Fruit fly (Drosophila melanogaster) whole organism, embryonic: Measurements from ENCODE around the gene Kat60.

ENCODE experiments used
- Ada2b ChIP-seq: fragments of 200-800 bp; sonication (Bioruptor generic); IDR thresholded peaks from 2 replicates; pipeline ENCODE4 v1.3.6; 2022; ENCODE audit warnings: missing biosample characterization, missing genetic modification characterization
- CG10543 ChIP-seq: fragments of 200-800 bp; sonication (Bioruptor generic); optimal IDR thresholded peaks from 3 replicates; lab custom pipeline; 2017; ENCODE audit warnings: missing biosample characterization, mild to moderate bottlenecking, missing genetic modification characterization, moderate library complexity
- CG10654 ChIP-seq: fragments of 200-800 bp; sonication (Bioruptor generic); optimal IDR thresholded peaks from 2 replicates; lab custom pipeline; 2016; ENCODE audit warnings: missing biosample characterization, missing genetic modification characterization
- CG12299 ChIP-seq: fragments of 200-800 bp; sonication (Bioruptor generic); optimal IDR thresholded peaks from 2 replicates; lab custom pipeline; 2018; ENCODE audit warnings: missing biosample characterization, mild to moderate bottlenecking, missing genetic modification characterization
- CG1233 ChIP-seq: fragments of 200-800 bp; sonication (Bioruptor generic); optimal IDR thresholded peaks from 4 replicates; lab custom pipeline; 2018; ENCODE audit warnings: missing biosample characterization, mild to moderate bottlenecking, missing genetic modification characterization
- CG12744 ChIP-seq: fragments of 200-800 bp; sonication (Bioruptor generic); optimal IDR thresholded peaks from 2 replicates; lab custom pipeline; 2016; ENCODE audit warnings: missing biosample characterization, missing genetic modification characterization
- CG3065 ChIP-seq: fragments of 200-800 bp; sonication (Bioruptor generic); optimal IDR thresholded peaks from 2 replicates; lab custom pipeline; 2016; ENCODE audit warnings: missing biosample characterization, missing genetic modification characterization
- CG31388 ChIP-seq: fragments of 200-800 bp; sonication (Bioruptor generic); optimal IDR thresholded peaks from 2 replicates; lab custom pipeline; 2016; ENCODE audit warnings: missing biosample characterization, missing genetic modification characterization
- CG4360 ChIP-seq: fragments of 200-800 bp; sonication (Bioruptor generic); IDR thresholded peaks from 2 replicates; pipeline ENCODE4 v1.3.6; 2022; ENCODE audit warnings: missing biosample characterization, missing genetic modification characterization
- CG6813 ChIP-seq: fragments of 200-800 bp; sonication (Bioruptor generic); optimal IDR thresholded peaks from 2 replicates; lab custom pipeline; 2017; ENCODE audit warnings: missing biosample characterization, missing genetic modification characterization, mild to moderate bottlenecking, moderate library complexity, missing genetic modification reagents
- CG7372 ChIP-seq: fragments of 200-800 bp; sonication (Bioruptor generic); IDR thresholded peaks from 2 replicates; pipeline ENCODE4 v1.3.6; 2022; ENCODE audit warnings: missing biosample characterization, missing genetic modification characterization
- CG8281 ChIP-seq: fragments of 200-800 bp; sonication (Bioruptor generic); optimal IDR thresholded peaks from 2 replicates; lab custom pipeline; 2018; ENCODE audit warnings: missing biosample characterization, mild to moderate bottlenecking, missing genetic modification characterization, moderate library complexity
- CG8290 ChIP-seq, 3 experiments: fragments of 200-800 bp; sonication (Bioruptor generic); optimal IDR thresholded peaks; 2 replicates each; lab custom pipeline; 2016 to 2019; ENCODE audit warnings: missing biosample characterization in 3 of 3, missing genetic modification characterization in 3 of 3, mild to moderate bottlenecking in 2 of 3, moderate library complexity in 1 of 3
- CG9932 ChIP-seq: fragments of 200-800 bp; sonication (Bioruptor generic); IDR thresholded peaks from 2 replicates; pipeline ENCODE4 v1.3.6; 2022; ENCODE audit warnings: missing biosample characterization, missing genetic modification characterization
- CkIIα-i1 ChIP-seq: fragments of 200-800 bp; sonication (Bioruptor generic); IDR thresholded peaks from 2 replicates; pipeline ENCODE4 v1.3.6; 2022; ENCODE audit warnings: missing biosample characterization, missing genetic modification characterization
- Dll ChIP-seq: fragments of 200-800 bp; sonication (Bioruptor generic); IDR thresholded peaks from 4 replicates; pipeline ENCODE4 v1.3.6; 2022; ENCODE audit warnings: missing biosample characterization, missing genetic modification characterization; ENCODE audit not compliant: partially characterized antibody
- Dp ChIP-seq: fragments of 200-800 bp; sonication (Bioruptor generic); optimal IDR thresholded peaks from 2 replicates; lab custom pipeline; 2018; ENCODE audit warnings: missing biosample characterization, mild to moderate bottlenecking, missing genetic modification characterization, moderate library complexity
- H2.0 ChIP-seq: fragments of 200-800 bp; sonication (Bioruptor generic); IDR thresholded peaks from 2 replicates; pipeline ENCODE4 v1.3.6; 2022; ENCODE audit warnings: missing biosample characterization, missing genetic modification characterization
- Hmx ChIP-seq: fragments of 200-800 bp; sonication (Bioruptor generic); optimal IDR thresholded peaks from 2 replicates; lab custom pipeline; 2016; ENCODE audit warnings: missing biosample characterization, missing genetic modification characterization
- Hr78 ChIP-seq, 2 experiments: fragments of 200-800 bp in 1 of 2; fragments of >200 bp in 1 of 2; sonication (Bioruptor generic) in 1 of 2; optimal IDR thresholded peaks; 2 replicates each; lab custom pipeline; 2017 to 2019; ENCODE audit warnings: missing biosample characterization in 2 of 2, missing genetic modification characterization in 2 of 2, mild to moderate bottlenecking in 1 of 2, moderate library complexity in 1 of 2
- Lim3 ChIP-seq: fragments of 200-800 bp; sonication (Bioruptor generic); IDR thresholded peaks from 2 replicates; pipeline ENCODE4 v1.3.6; 2022; ENCODE audit warnings: missing biosample characterization, missing genetic modification characterization
- Mad ChIP-seq: fragments of 200-800 bp; sonication (Bioruptor generic); optimal IDR thresholded peaks from 2 replicates; lab custom pipeline; 2016; ENCODE audit warnings: missing biosample characterization, missing genetic modification characterization
- Rx ChIP-seq: fragments of 200-800 bp; sonication (Bioruptor generic); IDR thresholded peaks from 2 replicates; pipeline ENCODE4 v1.3.6; 2022; ENCODE audit warnings: missing biosample characterization, missing genetic modification characterization
- Scr ChIP-seq: fragments of 200-800 bp; sonication (Bioruptor generic); IDR thresholded peaks from 2 replicates; pipeline ENCODE4 v1.3.6; 2022; ENCODE audit warnings: missing biosample characterization, missing genetic modification characterization; ENCODE audit not compliant: partially characterized antibody
- Side ChIP-seq: fragments of 200-800 bp; sonication (Bioruptor generic); optimal IDR thresholded peaks from 2 replicates; lab custom pipeline; 2016; ENCODE audit warnings: missing biosample characterization, missing genetic modification characterization
- Vsx1 ChIP-seq: fragments of 200-800 bp; sonication (Bioruptor generic); optimal IDR thresholded peaks from 2 replicates; lab custom pipeline; 2017; ENCODE audit warnings: missing biosample characterization, mild to moderate bottlenecking, missing genetic modification characterization, missing genetic modification reagents
- ac ChIP-seq: fragments of 200-800 bp; sonication (Bioruptor generic); optimal IDR thresholded peaks from 3 replicates; lab custom pipeline; 2017; ENCODE audit warnings: missing biosample characterization, mild to moderate bottlenecking, missing genetic modification characterization
- al ChIP-seq: fragments of 200-800 bp; sonication (Bioruptor generic); IDR thresholded peaks from 2 replicates; pipeline ENCODE4 v1.3.6; 2022; ENCODE audit warnings: missing biosample characterization, missing genetic modification characterization
- ara ChIP-seq: fragments of 200-800 bp; sonication (Bioruptor generic); IDR thresholded peaks from 2 replicates; pipeline ENCODE4 v1.3.6; 2022; ENCODE audit warnings: missing biosample characterization, missing genetic modification characterization
- az2 ChIP-seq: fragments of 200-800 bp; sonication (Bioruptor generic); optimal IDR thresholded peaks from 3 replicates; lab custom pipeline; 2016; ENCODE audit warnings: missing biosample characterization, missing genetic modification characterization
- bigmax ChIP-seq: fragments of 200-800 bp; sonication (Bioruptor generic); optimal IDR thresholded peaks from 2 replicates; lab custom pipeline; 2018; ENCODE audit warnings: missing biosample characterization, mild to moderate bottlenecking, missing genetic modification characterization
- chif ChIP-seq, 2 experiments: fragments of 200-800 bp; sonication (Bioruptor generic); optimal IDR thresholded peaks; 3 replicates each; lab custom pipeline; 2016; ENCODE audit warnings: missing biosample characterization in 2 of 2, missing genetic modification characterization in 2 of 2
- chinmo ChIP-seq: fragments of 200-800 bp; sonication (Bioruptor generic); IDR thresholded peaks from 4 replicates; pipeline ENCODE4 v1.3.6; 2022; ENCODE audit warnings: missing biosample characterization, missing genetic modification characterization; ENCODE audit not compliant: partially characterized antibody
- exex ChIP-seq: fragments of 200-800 bp; sonication (Bioruptor generic); optimal IDR thresholded peaks from 4 replicates; lab custom pipeline; 2018; ENCODE audit warnings: missing biosample characterization, mild to moderate bottlenecking, missing genetic modification characterization, moderate library complexity
- fu2 ChIP-seq: fragments of 200-800 bp; sonication (Bioruptor generic); optimal IDR thresholded peaks from 2 replicates; lab custom pipeline; 2016; ENCODE audit warnings: missing biosample characterization, missing genetic modification characterization
- gcm ChIP-seq: fragments of 200-800 bp; sonication (Bioruptor generic); optimal IDR thresholded peaks from 2 replicates; lab custom pipeline; 2019; ENCODE audit warnings: missing biosample characterization, mild to moderate bottlenecking, missing genetic modification characterization, moderate library complexity
- gfzf ChIP-seq: fragments of 200-800 bp; sonication (Bioruptor generic); optimal IDR thresholded peaks from 2 replicates; lab custom pipeline; 2016; ENCODE audit warnings: missing biosample characterization, mild to moderate bottlenecking, missing genetic modification characterization, moderate library complexity
- gt ChIP-seq: fragments of 200-800 bp; sonication (Bioruptor generic); IDR thresholded peaks from 2 replicates; pipeline ENCODE4 v1.3.6; 2022; ENCODE audit warnings: missing biosample characterization, missing genetic modification characterization
- ham ChIP-seq: fragments of 200-800 bp; sonication (Bioruptor generic); IDR thresholded peaks from 2 replicates; pipeline ENCODE4 v1.3.6; 2022; ENCODE audit warnings: missing biosample characterization, missing genetic modification characterization
- jumu ChIP-seq: fragments of 200-800 bp; sonication (Bioruptor generic); optimal IDR thresholded peaks from 3 replicates; lab custom pipeline; 2016; ENCODE audit warnings: missing biosample characterization, missing genetic modification characterization
- kay ChIP-seq: fragments of 200-800 bp; sonication (Bioruptor generic); optimal IDR thresholded peaks from 2 replicates; lab custom pipeline; 2016; ENCODE audit warnings: missing biosample characterization, missing genetic modification characterization
- ken ChIP-seq: fragments of 200-800 bp; sonication (Bioruptor generic); IDR thresholded peaks from 3 replicates; pipeline ENCODE4 v1.3.6; 2022; ENCODE audit warnings: missing biosample characterization, missing genetic modification characterization
- kni ChIP-seq: fragments of 200-800 bp; sonication (Bioruptor generic); optimal IDR thresholded peaks from 3 replicates; lab custom pipeline; 2017; ENCODE audit warnings: mild to moderate bottlenecking, missing biosample characterization, missing genetic modification reagents, missing genetic modification characterization
- mld ChIP-seq: fragments of 200-800 bp; sonication (Bioruptor generic); IDR thresholded peaks from 3 replicates; pipeline ENCODE4 v1.3.6; 2022; ENCODE audit warnings: missing biosample characterization, missing genetic modification characterization; ENCODE audit not compliant: partially characterized antibody
- p53 ChIP-seq: fragments of 200-800 bp; sonication (Bioruptor generic); optimal IDR thresholded peaks from 2 replicates; lab custom pipeline; 2016; ENCODE audit warnings: missing biosample characterization, missing genetic modification characterization
- pzg ChIP-seq: fragments of 200-800 bp; sonication (Bioruptor generic); optimal IDR thresholded peaks from 3 replicates; lab custom pipeline; 2018; ENCODE audit warnings: missing biosample characterization, mild to moderate bottlenecking, missing genetic modification characterization, moderate library complexity
- salm ChIP-seq: fragments of 200-800 bp; sonication (Bioruptor generic); optimal IDR thresholded peaks from 2 replicates; lab custom pipeline; 2018; ENCODE audit warnings: missing biosample characterization, mild to moderate bottlenecking, missing genetic modification characterization
- sd ChIP-seq: fragments of 200-800 bp; sonication (Bioruptor generic); optimal IDR thresholded peaks from 3 replicates; lab custom pipeline; 2018; ENCODE audit warnings: missing biosample characterization, mild to moderate bottlenecking, missing genetic modification characterization, moderate library complexity
- shn ChIP-seq: fragments of 200-800 bp; sonication (Bioruptor generic); optimal IDR thresholded peaks from 3 replicates; lab custom pipeline; 2016; ENCODE audit warnings: missing biosample characterization, missing genetic modification characterization
- wor ChIP-seq: fragments of 200-800 bp; sonication (Bioruptor generic); IDR thresholded peaks from 2 replicates; pipeline ENCODE4 v1.3.6; 2022; ENCODE audit warnings: missing biosample characterization, missing genetic modification characterization
- zen2 ChIP-seq: fragments of 200-800 bp; sonication (Bioruptor generic); IDR thresholded peaks from 3 replicates; pipeline ENCODE4 v1.3.6; 2022; ENCODE audit warnings: missing biosample characterization, missing genetic modification characterization; ENCODE audit not compliant: partially characterized antibody

The Kat60 gene

dm6 chr3R:5217278-5217714 lies 14.7 kb downstream of the Kat60 start, which contains the start of gene cno (continued):
- TF ChIP-seq sd (tag; lab: Kevin White, UChicago) = no peak
- TF ChIP-seq CG1233 (GFP tag; lab: Kevin White, UChicago) = no peak
- TF ChIP-seq Side (GFP tag; lab: Kevin White, UChicago) = no peak
- peak; percentile 95 for TF ChIP-seq pzg (GFP tag; lab: Kevin White, UChicago)
- peak; percentile 33 for TF ChIP-seq CG8290 (GFP tag; optimal IDR thresholded peaks at IDR 0.05; lab: Kevin White, UChicago)
- peak in 1 of 2 experiments; percentile 70 for TF ChIP-seq CG8290 (tag; optimal IDR thresholded peaks at IDR 0.05; lab: Kevin White, UChicago)
- TF ChIP-seq zen2 (GFP tag; lab: Robert Waterston, UW) = no peak
- peak; percentile 100 for TF ChIP-seq gfzf
- TF ChIP-seq CG7372 (GFP tag; lab: Robert Waterston, UW) = no peak
- TF ChIP-seq Ada2b (GFP tag; lab: Robert Waterston, UW) = no peak
- no peak for TF ChIP-seq ara (GFP tag; lab: Robert Waterston, UW)
- TF ChIP-seq CG8281 (tag; lab: Kevin White, UChicago) = no peak
- TF ChIP-seq Vsx1 (GFP tag; lab: Kevin White, UChicago) = no peak
- TF ChIP-seq CG10654 (GFP tag; lab: Kevin White, UChicago) = no peak
- TF ChIP-seq wor (GFP tag; lab: Robert Waterston, UW) = no peak
- TF ChIP-seq CG9932 (GFP tag; lab: Robert Waterston, UW) = peak; percentile 32; the same call in 1 of the 2 replicates
- no peak for TF ChIP-seq H2.0
- no peak for TF ChIP-seq az2 (GFP tag; lab: Kevin White, UChicago)
- no peak for TF ChIP-seq jumu (GFP tag; lab: Kevin White, UChicago)
- TF ChIP-seq kni (GFP tag; lab: Kevin White, UChicago) = no peak
- TF ChIP-seq kay (GFP tag; lab: Kevin White, UChicago) = no peak
- TF ChIP-seq CG3065 (GFP tag; lab: Kevin White, UChicago) = no peak
- TF ChIP-seq gt (GFP tag; lab: Robert Waterston, UW) = no peak
- TF ChIP-seq Mad (GFP tag; lab: Kevin White, UChicago) = peak; percentile 9
- peak; percentile 48; the same call in 1 of the 2 replicates for TF ChIP-seq CG4360
- TF ChIP-seq chinmo (GFP tag; lab: Robert Waterston, UW) = no peak
- TF ChIP-seq ac (GFP tag; lab: Kevin White, UChicago) = no peak
- TF ChIP-seq Hmx = no peak
- TF ChIP-seq Dll (GFP tag; lab: Robert Waterston, UW) = no peak
- TF ChIP-seq Scr (GFP tag; lab: Robert Waterston, UW) = 0 out of 2 replicates have a peak, but pooled peaks have one; percentile 22
- TF ChIP-seq CG31388 (GFP tag; lab: Kevin White, UChicago) = no peak
- peak in 1 of 2 experiments; percentile 11 for TF ChIP-seq chif (GFP tag; optimal IDR thresholded peaks at IDR 0.05; lab: Kevin White, UChicago)
- no peak for TF ChIP-seq Lim3 (GFP tag; lab: Robert Waterston, UW)
- no peak for TF ChIP-seq shn (GFP tag; lab: Kevin White, UChicago)
- TF ChIP-seq salm = peak; percentile 39
- no peak for TF ChIP-seq al (GFP tag; lab: Robert Waterston, UW)
- no peak for TF ChIP-seq Rx (GFP tag; lab: Robert Waterston, UW)
- no peak for TF ChIP-seq CkIIα-i1 (GFP tag; lab: Robert Waterston, UW)
- TF ChIP-seq bigmax (GFP tag; lab: Kevin White, UChicago) = no peak
- no peak for TF ChIP-seq ken (GFP tag; lab: Robert Waterston, UW)
- TF ChIP-seq p53 (GFP tag; lab: Kevin White, UChicago) = no peak
- peak; percentile 33 for TF ChIP-seq CG10543
- no peak for TF ChIP-seq CG12299 (tag; lab: Kevin White, UChicago)
- TF ChIP-seq Hr78 (GFP tag; optimal IDR thresholded peaks at IDR 0.05; lab: Kevin White, UChicago) = no peak
- TF ChIP-seq mld = no peak
- peak; percentile 81 for TF ChIP-seq Dp (GFP tag; lab: Kevin White, UChicago)
- no peak for TF ChIP-seq ham
- TF ChIP-seq gcm (GFP tag; lab: Kevin White, UChicago) = peak; percentile 12
- TF ChIP-seq CG12744 (GFP tag; lab: Kevin White, UChicago) = no peak
- TF ChIP-seq CG6813 (GFP tag; lab: Kevin White, UChicago) = no peak
- TF ChIP-seq fu2 = no peak
- no peak for TF ChIP-seq exex (tag; lab: Kevin White, UChicago)
